Worm (Caenorhabditis elegans): Measurements from ENCODE around the gene T24F1.7.

Gene T24F1.7

ce11 chrII:11312223-11312622, at the start of gene T24F1.7:
T24F1.7 (plus strand) TSS chrII:11312523.
- TF ChIP-seq elt-4 (tag; optimal IDR thresholded peaks at IDR 0.05) (no peak), ceh-6 (GFP tag; optimal IDR thresholded peaks at IDR 0.05) (no peak), nhr-11 (tag; optimal IDR thresholded peaks at IDR 0.05) (no peak), ceh-18 (tag; optimal IDR thresholded peaks at IDR 0.05) (no peak), K09A11.1 (tag; optimal IDR thresholded peaks at IDR 0.05; ENCODE audit: insufficient read depth) (no peak), madf-2 (tag; optimal IDR thresholded peaks at IDR 0.05) (no peak), F13H6.1 (tag; optimal IDR thresholded peaks at IDR 0.05) (no peak), che-1 (tag; optimal IDR thresholded peaks at IDR 0.05) (no peak), ttx-3 (tag; optimal IDR thresholded peaks at IDR 0.05) (no peak)

ce11 chrII:11268822-11269221, 43.5 kb upstream of the T24F1.7 start, which contains the start of gene cut-1:
cut-1 (plus strand) TSS chrII:11269122.
- no peak for TF ChIP-seq unc-86 (tag; optimal IDR thresholded peaks at IDR 0.05)
- TF ChIP-seq ceh-19 (GFP tag; optimal IDR thresholded peaks at IDR 0.05): no peak
- TF ChIP-seq ahr-1 (tag; optimal IDR thresholded peaks at IDR 0.05): no peak
- TF ChIP-seq fkh-10 (GFP tag; optimal IDR thresholded peaks at IDR 0.05): no peak
- TF ChIP-seq ttx-3 (tag; optimal IDR thresholded peaks at IDR 0.05): no peak
- TF ChIP-seq ceh-30 (tag; optimal IDR thresholded peaks at IDR 0.05): no peak
- no peak for TF ChIP-seq gmeb-2 (tag; optimal IDR thresholded peaks at IDR 0.05)
- no peak for TF ChIP-seq ceh-18 (tag; optimal IDR thresholded peaks at IDR 0.05)

- no peak for TF ChIP-seq unc-3 (GFP tag; conservative IDR thresholded peaks at IDR 0.05)
- TF ChIP-seq unc-3 (tag; optimal IDR thresholded peaks at IDR 0.05): no peak
- no peak for TF ChIP-seq ets-4 (tag; optimal IDR thresholded peaks at IDR 0.05)
- no peak for TF ChIP-seq dmd-4 (tag; optimal IDR thresholded peaks at IDR 0.05; ENCODE audit: borderline replicate concordance)
- TF ChIP-seq ceh-48 (tag; optimal IDR thresholded peaks at IDR 0.05): no peak
- no peak for TF ChIP-seq zip-5 (tag; optimal IDR thresholded peaks at IDR 0.05)
- TF ChIP-seq tbx-2 (tag; optimal IDR thresholded peaks at IDR 0.05): no peak
- TF ChIP-seq tbx-7 (tag; optimal IDR thresholded peaks at IDR 0.05): no peak
- TF ChIP-seq sox-4 (tag; optimal IDR thresholded peaks at IDR 0.05): no peak
- no peak for TF ChIP-seq syd-9 (tag; optimal IDR thresholded peaks at IDR 0.05)
- TF ChIP-seq ceh-31 (tag; optimal IDR thresholded peaks at IDR 0.05): no peak
- no peak for TF ChIP-seq K02D7.2 (tag; optimal IDR thresholded peaks at IDR 0.05)
- TF ChIP-seq ceh-14 (tag; optimal IDR thresholded peaks at IDR 0.05): no peak
- no peak for TF ChIP-seq che-1 (tag; optimal IDR thresholded peaks at IDR 0.05)
- no peak for TF ChIP-seq C38D4.7 (GFP tag; optimal IDR thresholded peaks at IDR 0.05)
- TF ChIP-seq pax-1 (tag; optimal IDR thresholded peaks at IDR 0.05): no peak
Measured at ce11 chrII:11270829-11271228, 41.5 kb upstream of the T24F1.7 start.

ce11 chrII:11274876-11275275, 37.4 kb upstream of the T24F1.7 start:
- TF ChIP-seq elt-4 (tag; optimal IDR thresholded peaks at IDR 0.05) (no peak), unc-55 (GFP tag; optimal IDR thresholded peaks at IDR 0.05) (peak; percentile 59), elt-2 (tag; optimal IDR thresholded peaks at IDR 0.05) (no peak), hlh-6 (tag; optimal IDR thresholded peaks at IDR 0.05) (no peak)

ce11 chrII:11275484-11275883, 36.8 kb upstream of the T24F1.7 start:
- TF ChIP-seq ama-1 (optimal IDR thresholded peaks at IDR 0.05): no peak
- no peak for TF ChIP-seq ceh-19 (GFP tag; optimal IDR thresholded peaks at IDR 0.05)

- TF ChIP-seq ref-2 (tag; optimal IDR thresholded peaks at IDR 0.05) (no peak), pax-1 (tag; optimal IDR thresholded peaks at IDR 0.05) (no peak), sdc-2 (tag; optimal IDR thresholded peaks at IDR 0.05) (no peak), pag-3 (tag; optimal IDR thresholded peaks at IDR 0.05; ENCODE audit: borderline replicate concordance) (no peak), ceh-24 (tag; optimal IDR thresholded peaks at IDR 0.05) (no peak), pros-1 (tag; optimal IDR thresholded peaks at IDR 0.05) (no peak), lin-11 (tag; optimal IDR thresholded peaks at IDR 0.05) (no peak), K09A11.1 (tag; optimal IDR thresholded peaks at IDR 0.05; ENCODE audit: insufficient read depth) (no peak), madf-2 (tag; optimal IDR thresholded peaks at IDR 0.05) (no peak), hlh-13 (GFP tag; optimal IDR thresholded peaks at IDR 0.05) (no peak), C38D4.7 (GFP tag; optimal IDR thresholded peaks at IDR 0.05) (no peak), unc-55 (GFP tag; optimal IDR thresholded peaks at IDR 0.05) (no peak), gmeb-2 (tag; optimal IDR thresholded peaks at IDR 0.05) (no peak), hlh-30 (tag; optimal IDR thresholded peaks at IDR 0.05; ENCODE audit: insufficient read depth) (no peak), elt-2 (tag; optimal IDR thresholded peaks at IDR 0.05) (no peak), pqm-1 (tag; optimal IDR thresholded peaks at IDR 0.05) (no peak)
Measured at ce11 chrII:11276879-11277278, 35.4 kb upstream of the T24F1.7 start.
